Fruit fly (Drosophila melanogaster): ENCODE measurements around the gene CG46457.

Gene CG46457

dm6 chr3R:13549515-13549914 lies 20.4 kb upstream of the CG46457 start (continued):
- no peak for TF ChIP-seq fkh (GFP tag; optimal IDR thresholded peaks at IDR 0.05)
- peak; percentile 39 for TF ChIP-seq achi (GFP tag; optimal IDR thresholded peaks at IDR 0.05)
- TF ChIP-seq esn (GFP tag; optimal IDR thresholded peaks at IDR 0.05): peak; percentile 46
- no peak for TF ChIP-seq Lpt (GFP tag; optimal IDR thresholded peaks at IDR 0.05)
- no peak for TF ChIP-seq CG10669 (GFP tag; optimal IDR thresholded peaks at IDR 0.05)
- no peak for TF ChIP-seq Blimp-1 (GFP tag; optimal IDR thresholded peaks at IDR 0.05)
- TF ChIP-seq OdsH (GFP tag; optimal IDR thresholded peaks at IDR 0.05): peak; percentile 48
- TF ChIP-seq CG1621 (tag; optimal IDR thresholded peaks at IDR 0.05): no peak
- TF ChIP-seq Ets21C (GFP tag; optimal IDR thresholded peaks at IDR 0.05): no peak
- no peak for TF ChIP-seq eg (GFP tag; IDR thresholded peaks at IDR 0.05)
- TF ChIP-seq Met (GFP tag; optimal IDR thresholded peaks at IDR 0.05): peak; percentile 29
- TF ChIP-seq Ets96B (tag; optimal IDR thresholded peaks at IDR 0.05): peak; percentile 41
- peak; percentile 51; the same call in 2 of the 3 replicates for TF ChIP-seq CG8119 (GFP tag; IDR thresholded peaks at IDR 0.05)
- TF ChIP-seq CG3919 (GFP tag; optimal IDR thresholded peaks at IDR 0.05): peak; percentile 20
- TF ChIP-seq salr (GFP tag; optimal IDR thresholded peaks at IDR 0.05): peak in 1 of 2 experiments; percentile 35
- TF ChIP-seq CG3032 (tag; optimal IDR thresholded peaks at IDR 0.05): peak; percentile 16
- TF ChIP-seq CG6276 (GFP tag; optimal IDR thresholded peaks at IDR 0.05): peak; percentile 13
- TF ChIP-seq Sox102F (GFP tag; optimal IDR thresholded peaks at IDR 0.05): peak; percentile 20
- no peak for TF ChIP-seq Sox15 (GFP tag; optimal IDR thresholded peaks at IDR 0.05)
- no peak for TF ChIP-seq CG6854 (GFP tag; optimal IDR thresholded peaks at IDR 0.05)
- TF ChIP-seq CG11762 (GFP tag; optimal IDR thresholded peaks at IDR 0.05; ENCODE audit: insufficient read depth): peak; percentile 1
- no peak for TF ChIP-seq CG6808 (GFP tag; optimal IDR thresholded peaks at IDR 0.05)
- TF ChIP-seq CG4318 (GFP tag; optimal IDR thresholded peaks at IDR 0.05): peak; percentile 48
- TF ChIP-seq Gug (GFP tag; IDR thresholded peaks at IDR 0.05): no peak

DNA sequence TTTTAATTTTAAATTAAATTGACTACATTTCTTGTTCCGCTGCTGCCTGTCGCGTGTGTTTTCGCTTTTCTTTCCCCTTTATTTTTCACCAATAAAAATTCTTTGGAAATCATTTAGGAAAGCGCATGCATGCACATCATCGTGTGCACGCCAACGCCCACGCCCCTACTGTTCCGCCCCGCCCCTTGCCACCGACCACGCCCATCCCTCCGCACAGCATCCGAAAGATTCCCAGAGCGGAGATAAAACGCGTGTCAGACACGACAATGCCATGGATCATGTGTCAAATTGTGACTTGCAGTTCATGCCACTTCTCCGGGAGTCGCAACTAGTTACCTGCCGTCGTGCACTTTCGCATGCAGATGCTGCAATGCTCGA lies 19.3 kb upstream of the CG46457 start:
- TF ChIP-seq lz (GFP tag; optimal IDR thresholded peaks at IDR 0.05) (no peak), topi (GFP tag; optimal IDR thresholded peaks at IDR 0.05) (no peak), CG32006 (GFP tag; optimal IDR thresholded peaks at IDR 0.05) (peak; percentile 7), Eip78C (GFP tag) (peak; percentile 22)

DNA sequence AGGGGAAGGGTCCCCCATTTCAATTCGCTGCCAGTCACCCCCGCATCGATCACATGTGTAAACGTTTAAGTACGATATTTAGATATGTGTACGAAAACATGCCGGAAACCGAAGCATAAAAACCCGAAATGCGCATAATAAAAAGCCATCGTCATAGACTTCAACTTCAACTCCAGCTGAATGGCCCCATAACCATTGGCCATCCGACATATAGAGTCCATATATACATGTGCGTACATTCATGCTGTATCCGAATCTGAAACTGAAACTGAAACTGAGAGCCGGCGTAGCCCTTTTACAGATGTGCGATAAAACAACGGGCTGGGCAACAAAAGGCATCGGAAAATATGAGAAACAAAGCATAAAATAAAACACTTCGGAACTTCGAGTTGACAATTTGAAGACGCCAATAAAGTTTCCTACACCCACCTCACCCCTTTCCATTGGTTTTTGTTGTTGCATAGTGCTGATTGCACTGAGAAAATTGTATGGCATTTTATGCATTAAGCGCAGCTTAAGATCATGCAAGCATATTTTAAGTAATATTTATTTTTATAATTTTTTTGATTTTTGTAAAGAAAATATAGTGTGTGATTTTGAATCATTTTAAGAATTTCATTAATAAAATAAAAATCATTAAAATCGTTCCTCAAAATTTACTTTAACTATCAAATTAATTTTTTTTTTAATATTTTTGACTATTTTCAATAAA lies 18.7 kb upstream of the CG46457 start:
- TF ChIP-seq Eip78C (GFP tag) (peak; percentile 58), fd59A (GFP tag; optimal IDR thresholded peaks at IDR 0.05) (no peak), CG32006 (GFP tag; optimal IDR thresholded peaks at IDR 0.05) (peak; percentile 11)

dm6 chr3R:13545300-13545699 lies 16.1 kb upstream of the CG46457 start, which contains the start of gene CG31337:
Gene CG31337 (minus strand): TSS chr3R:13545400.
- TF ChIP-seq fd59A (GFP tag; optimal IDR thresholded peaks at IDR 0.05) (no peak), svp (GFP tag) (peak; percentile 61)

dm6 chr3R:13538723-13539269 lies 9.6 kb upstream of the CG46457 start:
- TF ChIP-seq CG34406 (GFP tag; optimal IDR thresholded peaks at IDR 0.05) (no peak), CG6854 (GFP tag; optimal IDR thresholded peaks at IDR 0.05) (no peak)

DNA sequence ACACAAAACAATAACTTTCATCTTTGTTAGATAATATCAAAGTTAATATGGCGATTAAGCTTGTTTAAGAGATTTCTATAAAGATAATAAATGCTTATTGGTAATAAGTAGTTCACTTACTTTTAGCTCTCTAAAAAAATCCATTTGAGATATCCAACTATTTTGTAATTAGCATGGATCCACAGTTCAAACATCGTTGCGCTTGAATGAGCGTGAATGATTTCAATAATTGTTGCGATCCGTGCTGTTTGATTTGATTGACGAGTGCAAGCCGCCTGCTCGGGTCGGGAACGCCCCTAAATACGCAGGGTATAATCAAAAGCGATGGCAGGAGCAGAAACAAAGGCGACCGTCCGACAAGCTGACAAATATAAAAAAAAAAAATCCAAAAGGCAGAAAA lies 2.5 kb downstream of the CG46457 start:
- TF ChIP-seq dac (GFP tag; optimal IDR thresholded peaks at IDR 0.05) (no peak), CG3919 (GFP tag; optimal IDR thresholded peaks at IDR 0.05) (peak; percentile 8), CG10631 (GFP tag; optimal IDR thresholded peaks at IDR 0.05) (peak; percentile 4), eg (GFP tag; IDR thresholded peaks at IDR 0.05) (0 out of 3 replicates have a peak, but pooled peaks have one; percentile 12), Eip93F (GFP tag; optimal IDR thresholded peaks at IDR 0.05) (no peak), CG4318 (GFP tag; optimal IDR thresholded peaks at IDR 0.05) (no peak), dsx (GFP tag; optimal IDR thresholded peaks at IDR 0.05; ENCODE audit: poor library complexity, severe bottlenecking) (no peak), lz (GFP tag; optimal IDR thresholded peaks at IDR 0.05) (peak; percentile 29), CG15336 (GFP tag; IDR thresholded peaks at IDR 0.05) (no peak), acj6 (GFP tag; optimal IDR thresholded peaks at IDR 0.05) (peak; percentile 2), Sox15 (GFP tag; optimal IDR thresholded peaks at IDR 0.05) (peak; percentile 26), topi (GFP tag; optimal IDR thresholded peaks at IDR 0.05) (peak; percentile 23), CG6276 (GFP tag; optimal IDR thresholded peaks at IDR 0.05) (no peak), esn (GFP tag; optimal IDR thresholded peaks at IDR 0.05) (peak; percentile 58), Hr4 (GFP tag; optimal IDR thresholded peaks at IDR 0.05) (no peak), spab (GFP tag; optimal IDR thresholded peaks at IDR 0.05) (no peak), CG8119 (GFP tag; IDR thresholded peaks at IDR 0.05) (no peak), CG6808 (GFP tag; optimal IDR thresholded peaks at IDR 0.05) (no peak), CG10669 (GFP tag; optimal IDR thresholded peaks at IDR 0.05) (no peak), Sox102F (GFP tag; optimal IDR thresholded peaks at IDR 0.05) (peak; percentile 32)
